Fruit fly (Drosophila melanogaster) whole organism, pupa: ENCODE results near the gene Ccdc85.

Experiments used
- CG10348 ChIP-seq: fragments of 200-800 bp; sonication (Bioruptor generic); IDR thresholded peaks from 2 replicates; pipeline ENCODE4 v1.3.6; 2022; ENCODE audit warnings: missing biosample characterization, missing genetic modification characterization
- CG12605 ChIP-seq: fragments of 200-800 bp; sonication (Bioruptor generic); IDR thresholded peaks from 2 replicates; pipeline ENCODE4 v1.3.6; 2022; ENCODE audit warnings: missing biosample characterization, missing genetic modification characterization
- CG13204 ChIP-seq: fragments of 200-800 bp; sonication (Bioruptor generic); optimal IDR thresholded peaks from 2 replicates; lab custom pipeline; 2018; ENCODE audit warnings: missing biosample characterization, mild to moderate bottlenecking, missing genetic modification characterization, moderate library complexity
- CG14655 ChIP-seq: fragments of 200-800 bp; sonication (Bioruptor generic); optimal IDR thresholded peaks from 3 replicates; lab custom pipeline; 2017; ENCODE audit warnings: mild to moderate bottlenecking, missing biosample characterization, missing genetic modification reagents, missing genetic modification characterization
- CG15710 ChIP-seq: fragments of 200-800 bp; sonication (Bioruptor generic); optimal IDR thresholded peaks from 2 replicates; lab custom pipeline; 2018; ENCODE audit warnings: missing biosample characterization, mild to moderate bottlenecking, missing genetic modification characterization, moderate library complexity
- CG17806 ChIP-seq: fragments of 200-800 bp; sonication (Bioruptor generic); optimal IDR thresholded peaks from 2 replicates; lab custom pipeline; 2018; ENCODE audit warnings: missing biosample characterization, mild to moderate bottlenecking, missing genetic modification characterization, moderate library complexity
- CG32121 ChIP-seq: fragments of 200-800 bp; sonication (Bioruptor generic); IDR thresholded peaks from 2 replicates; pipeline ENCODE4 v1.3.6; 2022; ENCODE audit warnings: missing biosample characterization, missing genetic modification characterization
- CG34367 ChIP-seq: fragments of 200-800 bp; sonication (Bioruptor generic); optimal IDR thresholded peaks from 2 replicates; lab custom pipeline; 2018; ENCODE audit warnings: missing biosample characterization, mild to moderate bottlenecking, missing genetic modification characterization
- CG4496 ChIP-seq: fragments of 200-800 bp; sonication (Bioruptor generic); IDR thresholded peaks from 3 replicates; pipeline ENCODE4 v1.3.6; 2022; ENCODE audit warnings: missing biosample characterization, missing genetic modification characterization
- CG8159 ChIP-seq: fragments of 200-800 bp; sonication (Bioruptor generic); optimal IDR thresholded peaks from 3 replicates; lab custom pipeline; 2018; ENCODE audit warnings: missing biosample characterization, mild to moderate bottlenecking, missing genetic modification characterization, moderate library complexity
- CG8301 ChIP-seq: fragments of 200-800 bp; sonication (Bioruptor generic); optimal IDR thresholded peaks from 2 replicates; lab custom pipeline; 2018; ENCODE audit warnings: missing biosample characterization, mild to moderate bottlenecking, missing genetic modification characterization
- CG9948 ChIP-seq: fragments of 200-800 bp; sonication (Bioruptor generic); optimal IDR thresholded peaks from 2 replicates; lab custom pipeline; 2018; ENCODE audit warnings: missing biosample characterization, mild to moderate bottlenecking, missing genetic modification characterization, moderate library complexity
- D1 ChIP-seq: fragments of 200-800 bp; sonication (Bioruptor generic); optimal IDR thresholded peaks from 2 replicates; lab custom pipeline; 2018; ENCODE audit warnings: missing biosample characterization, mild to moderate bottlenecking, missing genetic modification characterization, moderate library complexity
- EcR ChIP-seq: fragments of 200-800 bp; sonication (Bioruptor generic); optimal IDR thresholded peaks from 3 replicates; lab custom pipeline; 2019; ENCODE audit warnings: missing biosample characterization, missing genetic modification characterization, mild to moderate bottlenecking, moderate library complexity, missing genetic modification reagents
- Ets98B ChIP-seq: fragments of 200-800 bp; sonication (Bioruptor generic); IDR thresholded peaks from 2 replicates; pipeline ENCODE4 v1.3.6; 2022; ENCODE audit warnings: missing biosample characterization, missing genetic modification characterization
- Pif1A ChIP-seq: fragments of 200-800 bp; sonication (Bioruptor generic); optimal IDR thresholded peaks from 3 replicates; lab custom pipeline; 2016; ENCODE audit warnings: missing biosample characterization, missing genetic modification characterization
- Pif1B ChIP-seq: fragments of 200-800 bp; sonication (Bioruptor generic); optimal IDR thresholded peaks from 3 replicates; lab custom pipeline; 2016; ENCODE audit warnings: missing biosample characterization, missing genetic modification characterization
- Snoo ChIP-seq: fragments of 200-800 bp; sonication (Bioruptor generic); optimal IDR thresholded peaks from 3 replicates; lab custom pipeline; 2017; ENCODE audit warnings: missing biosample characterization, mild to moderate bottlenecking, missing genetic modification characterization, inconsistent platforms
- fd96Ca ChIP-seq: fragments of 200-800 bp; sonication (Bioruptor generic); IDR thresholded peaks from 3 replicates; pipeline ENCODE4 v1.3.6; 2022; ENCODE audit warnings: missing biosample characterization, missing genetic modification characterization
- gl ChIP-seq: fragments of 200-800 bp; sonication (Bioruptor generic); optimal IDR thresholded peaks from 2 replicates; lab custom pipeline; 2018; ENCODE audit warnings: missing biosample characterization, mild to moderate bottlenecking, missing genetic modification characterization
- rn ChIP-seq: fragments of 200-800 bp; sonication (Bioruptor generic); IDR thresholded peaks from 2 replicates; pipeline ENCODE4 v1.3.6; 2022; ENCODE audit warnings: missing biosample characterization, missing genetic modification characterization

Ccdc85 gene

DNA sequence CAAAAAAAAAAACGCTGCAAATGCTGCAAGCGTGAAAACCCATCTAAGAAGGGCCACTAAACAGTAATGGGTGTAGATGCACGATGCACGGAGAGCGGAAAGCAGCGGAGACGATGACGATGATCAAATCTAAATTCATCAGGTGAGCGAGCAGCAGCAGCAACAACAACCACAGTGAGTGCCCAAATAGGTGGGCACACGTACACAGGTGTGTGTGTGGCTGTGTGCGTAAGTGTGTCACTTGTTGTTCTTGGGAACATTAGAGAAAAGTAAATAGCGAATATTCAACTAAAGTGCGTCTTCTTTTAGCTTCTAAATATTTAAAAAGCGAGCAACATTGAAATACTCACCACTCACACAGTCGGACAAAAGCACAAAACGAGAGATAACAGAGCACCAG lies 5.8 kb upstream of the Ccdc85 start:
- no peak for TF ChIP-seq CG8301 (tag; lab: Kevin White, UChicago)
- TF ChIP-seq EcR: no peak
- no peak for TF ChIP-seq Snoo (tag; lab: Kevin White, UChicago)
- no peak for TF ChIP-seq CG10348 (GFP tag; lab: Robert Waterston, UW)
- no peak for TF ChIP-seq fd96Ca (GFP tag; lab: Robert Waterston, UW)
- no peak for TF ChIP-seq CG34367 (tag; lab: Kevin White, UChicago)
- TF ChIP-seq Pif1B (GFP tag; lab: Kevin White, UChicago): no peak
- TF ChIP-seq CG14655 (GFP tag; lab: Kevin White, UChicago): no peak
- no peak for TF ChIP-seq CG13204 (GFP tag; lab: Kevin White, UChicago)
- no peak for TF ChIP-seq Ets98B (GFP tag; lab: Robert Waterston, UW)
- TF ChIP-seq D1 (tag; lab: Kevin White, UChicago): no peak
- no peak for TF ChIP-seq CG15710 (tag; lab: Kevin White, UChicago)
- no peak for TF ChIP-seq Pif1A (GFP tag; lab: Kevin White, UChicago)
- no peak for TF ChIP-seq CG17806 (tag; lab: Kevin White, UChicago)

DNA sequence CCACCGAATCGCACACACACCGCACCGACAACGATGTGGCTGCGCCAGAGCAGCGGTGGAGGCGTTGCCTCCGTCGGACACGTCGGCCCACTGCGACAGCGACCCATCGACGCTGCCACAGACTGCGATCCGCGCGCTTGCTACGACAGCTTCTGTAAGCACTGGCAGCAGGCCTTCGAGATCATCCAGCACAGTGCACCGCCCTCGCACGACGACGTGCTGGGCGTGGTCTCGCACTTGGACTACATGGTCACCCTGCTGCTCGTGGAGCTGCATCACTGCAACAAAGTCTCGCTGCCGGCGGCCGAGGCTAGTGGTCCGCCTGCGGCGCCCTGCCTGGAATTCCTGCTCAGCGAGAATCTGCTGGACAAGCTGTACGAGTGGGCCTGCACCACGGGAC lies 5.4 kb upstream of the Ccdc85 start:
- TF ChIP-seq Ets98B (GFP tag; lab: Robert Waterston, UW) (no peak), Snoo (tag; lab: Kevin White, UChicago) (no peak), CG10348 (GFP tag; lab: Robert Waterston, UW) (no peak), CG32121 (GFP tag; lab: Robert Waterston, UW) (peak; percentile 21; the same call in 1 of the 2 replicates), D1 (tag; lab: Kevin White, UChicago) (no peak), EcR (no peak), CG34367 (tag; lab: Kevin White, UChicago) (no peak), fd96Ca (GFP tag; lab: Robert Waterston, UW) (0 out of 3 replicates have a peak, but pooled peaks have one; percentile 22)

DNA sequence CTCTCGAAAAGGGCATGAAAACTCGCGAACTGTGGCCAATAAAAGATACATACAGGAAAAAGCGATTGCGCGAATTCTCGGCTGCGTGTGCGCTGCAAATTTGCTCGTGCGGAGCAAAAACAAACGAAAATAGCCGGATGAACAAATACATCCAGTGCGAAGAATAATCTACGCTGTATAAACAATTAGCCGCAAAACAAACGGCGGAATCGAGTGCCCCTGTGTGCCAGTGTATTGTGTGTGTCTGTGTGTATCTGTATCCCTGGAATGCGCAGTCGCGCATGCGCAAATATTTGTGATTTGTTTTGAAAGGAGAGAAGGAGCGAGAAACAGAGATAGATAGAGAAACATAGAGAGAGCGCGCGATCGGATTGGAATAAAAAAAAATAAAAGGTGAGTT lies 523 bp downstream of the Ccdc85 start:
- TF ChIP-seq EcR (no peak), CG4496 (GFP tag; lab: Robert Waterston, UW) (0 out of 3 replicates have a peak, but pooled peaks have one; percentile 30), CG32121 (GFP tag; lab: Robert Waterston, UW) (no peak)

DNA sequence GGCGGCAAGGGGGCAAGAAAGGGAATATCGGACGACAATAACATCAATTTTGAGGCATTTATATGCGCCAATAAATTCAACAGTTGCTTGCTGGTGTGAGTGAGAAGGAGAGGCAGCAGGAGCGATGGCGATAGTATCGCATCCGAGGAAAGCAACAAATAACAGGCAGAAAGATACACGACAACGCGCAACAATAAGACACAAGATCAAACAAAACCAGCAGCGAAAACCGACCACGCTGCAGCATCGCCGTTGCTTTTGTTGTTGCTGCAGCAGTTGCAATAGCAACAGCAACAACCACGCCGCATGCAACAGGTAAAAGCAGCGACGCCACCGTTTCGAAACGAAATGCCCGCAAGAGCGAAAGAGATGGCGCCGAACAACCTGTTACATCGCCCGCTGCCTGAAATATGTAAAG lies 1.4 kb downstream of the Ccdc85 start:
- no peak for TF ChIP-seq CG14655 (GFP tag; lab: Kevin White, UChicago)
- TF ChIP-seq CG13204 (GFP tag; lab: Kevin White, UChicago): peak; percentile 50
- TF ChIP-seq CG32121 (GFP tag; lab: Robert Waterston, UW): no peak
- peak; percentile 51; the same call in 1 of the 2 replicates for TF ChIP-seq CG12605 (GFP tag; lab: Robert Waterston, UW)

DNA sequence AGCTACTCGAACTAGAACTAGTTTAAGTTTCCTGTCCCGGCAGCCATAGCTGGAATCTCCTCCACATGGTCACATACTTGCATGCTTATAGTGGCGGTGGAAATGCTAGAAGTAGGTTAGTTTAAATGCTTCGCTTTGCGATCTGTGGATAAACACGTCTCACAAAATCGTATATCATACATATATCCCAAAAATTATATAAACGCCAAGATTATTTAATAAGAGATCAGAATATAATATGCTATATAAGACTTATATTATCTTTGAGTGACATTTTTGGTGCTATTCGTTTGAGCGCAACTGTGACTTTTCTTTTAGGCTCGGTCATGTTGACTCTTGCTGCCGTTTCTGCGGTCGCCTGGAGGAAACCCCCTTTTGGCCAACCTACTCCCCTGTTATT lies 2.9 kb downstream of the Ccdc85 start:
- no peak for TF ChIP-seq CG17806 (tag; lab: Kevin White, UChicago)
- TF ChIP-seq CG13204 (GFP tag; lab: Kevin White, UChicago): no peak
- 0 out of 3 replicates have a peak, but pooled peaks have one; percentile 47 for TF ChIP-seq CG4496 (GFP tag; lab: Robert Waterston, UW)
- TF ChIP-seq D1 (tag; lab: Kevin White, UChicago): no peak
- no peak for TF ChIP-seq CG14655 (GFP tag; lab: Kevin White, UChicago)
- TF ChIP-seq EcR: no peak
- no peak for TF ChIP-seq CG34367 (tag; lab: Kevin White, UChicago)
- TF ChIP-seq CG8159: no peak
- no peak for TF ChIP-seq CG10348 (GFP tag; lab: Robert Waterston, UW)
- TF ChIP-seq CG15710 (tag; lab: Kevin White, UChicago): no peak
- TF ChIP-seq CG8301 (tag; lab: Kevin White, UChicago): peak; percentile 69
- no peak for TF ChIP-seq Snoo (tag; lab: Kevin White, UChicago)
- TF ChIP-seq CG32121 (GFP tag; lab: Robert Waterston, UW): peak; percentile 17; the same call in 1 of the 2 replicates
- peak; percentile 39; the same call in 1 of the 2 replicates for TF ChIP-seq CG12605 (GFP tag; lab: Robert Waterston, UW)
- TF ChIP-seq Ets98B (GFP tag; lab: Robert Waterston, UW): peak; percentile 53; the same call in 1 of the 2 replicates
- TF ChIP-seq rn: no peak
- TF ChIP-seq gl (tag; lab: Kevin White, UChicago): no peak
- no peak for TF ChIP-seq fd96Ca (GFP tag; lab: Robert Waterston, UW)
- no peak for TF ChIP-seq Pif1A (GFP tag; lab: Kevin White, UChicago)
- no peak for TF ChIP-seq Pif1B (GFP tag; lab: Kevin White, UChicago)
- TF ChIP-seq CG9948 (tag; lab: Kevin White, UChicago): peak; percentile 3

DNA sequence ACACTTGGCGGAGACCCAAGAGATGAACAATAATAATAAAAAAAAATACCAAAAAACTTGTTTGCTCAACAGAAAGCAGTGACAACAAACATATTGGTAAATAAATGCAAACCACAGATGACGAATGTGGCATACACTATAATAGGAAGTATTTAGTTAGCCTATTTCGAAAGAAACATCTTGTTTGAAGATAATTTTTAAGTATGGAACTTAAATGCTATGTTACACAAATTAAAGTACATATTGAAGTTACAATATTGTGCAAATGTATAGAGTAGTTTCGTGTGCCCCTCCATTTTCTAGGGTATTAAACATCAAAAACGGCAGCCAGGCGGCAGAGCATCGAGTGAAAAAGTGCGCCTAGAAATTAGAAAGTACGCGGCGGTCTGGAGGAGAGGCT lies 4.3 kb downstream of the Ccdc85 start:
- TF ChIP-seq Pif1A (GFP tag; lab: Kevin White, UChicago) (peak; percentile 59), gl (tag; lab: Kevin White, UChicago) (no peak), rn (peak; percentile 44; the same call in 1 of the 2 replicates), CG32121 (GFP tag; lab: Robert Waterston, UW) (peak; percentile 85), D1 (tag; lab: Kevin White, UChicago) (no peak), CG14655 (GFP tag; lab: Kevin White, UChicago) (peak; percentile 81), CG34367 (tag; lab: Kevin White, UChicago) (no peak), CG8301 (tag; lab: Kevin White, UChicago) (peak; percentile 90), CG10348 (GFP tag; lab: Robert Waterston, UW) (peak; percentile 57; the same call in 1 of the 2 replicates), CG4496 (GFP tag; lab: Robert Waterston, UW) (peak; percentile 73), Ets98B (GFP tag; lab: Robert Waterston, UW) (peak; percentile 89)
